Fruit fly (Drosophila melanogaster) whole organism, embryonic: ENCODE data around the gene CG7970.

Experiments
- ATbp ChIP-seq: fragments of 200-800 bp; sonication (Bioruptor generic); optimal IDR thresholded peaks from 2 replicates; lab custom pipeline; 2017; ENCODE audit warnings: missing biosample characterization, mild to moderate bottlenecking, missing genetic modification characterization, missing genetic modification reagents
- Bgb ChIP-seq: fragments of 200-800 bp; sonication (Bioruptor generic); IDR thresholded peaks from 2 replicates; pipeline ENCODE4 v1.3.6; 2022; ENCODE audit warnings: missing biosample characterization, missing genetic modification characterization; ENCODE audit not compliant: partially characterized antibody
- CG10267 ChIP-seq: fragments of 200-800 bp; sonication (Bioruptor generic); optimal IDR thresholded peaks from 2 replicates; lab custom pipeline; 2018; ENCODE audit warnings: missing biosample characterization, mild to moderate bottlenecking, missing genetic modification characterization, moderate library complexity
- CG11398 ChIP-seq: fragments of 200-800 bp; sonication (Bioruptor generic); optimal IDR thresholded peaks from 2 replicates; lab custom pipeline; 2016; ENCODE audit warnings: missing biosample characterization, missing genetic modification characterization
- CG11504 ChIP-seq: fragments of 200-800 bp; sonication (Bioruptor generic); optimal IDR thresholded peaks from 3 replicates; lab custom pipeline; 2019; ENCODE audit warnings: missing biosample characterization, mild to moderate bottlenecking, missing genetic modification characterization, moderate library complexity
- CG12219 ChIP-seq: fragments of 200-800 bp; sonication (Bioruptor generic); optimal IDR thresholded peaks from 3 replicates; lab custom pipeline; 2018; ENCODE audit warnings: missing biosample characterization, mild to moderate bottlenecking, missing genetic modification characterization
- CG12769 ChIP-seq: fragments of 200-800 bp; sonication (Bioruptor generic); optimal IDR thresholded peaks from 2 replicates; lab custom pipeline; 2019; ENCODE audit warnings: missing biosample characterization, mild to moderate bottlenecking, missing genetic modification characterization, moderate library complexity
- CG13123 ChIP-seq: fragments of 200-800 bp; sonication (Bioruptor generic); optimal IDR thresholded peaks from 2 replicates; lab custom pipeline; 2016; ENCODE audit warnings: missing biosample characterization, missing genetic modification characterization
- CG13287 ChIP-seq: fragments of 200-800 bp; sonication (Bioruptor generic); IDR thresholded peaks from 2 replicates; pipeline ENCODE4 v1.3.6; 2022; ENCODE audit warnings: missing biosample characterization, missing genetic modification characterization; ENCODE audit not compliant: partially characterized antibody
- CG13894 ChIP-seq: fragments of 200-800 bp; sonication (Bioruptor generic); optimal IDR thresholded peaks from 3 replicates; lab custom pipeline; 2018; ENCODE audit warnings: missing biosample characterization, mild to moderate bottlenecking, missing genetic modification characterization, moderate library complexity
- CG17361 ChIP-seq: fragments of 200-800 bp; sonication (Bioruptor generic); IDR thresholded peaks from 3 replicates; pipeline ENCODE4 v1.3.6; 2022; ENCODE audit warnings: missing biosample characterization, missing genetic modification characterization
- CG4282 ChIP-seq: fragments of 200-800 bp; sonication (Bioruptor generic); optimal IDR thresholded peaks from 2 replicates; lab custom pipeline; 2016; ENCODE audit warnings: missing biosample characterization, missing genetic modification characterization
- CG4854 ChIP-seq: fragments of 200-800 bp; sonication (Bioruptor generic); optimal IDR thresholded peaks from 2 replicates; lab custom pipeline; 2016; ENCODE audit warnings: missing biosample characterization, missing genetic modification characterization, inconsistent platforms
- CG6791 ChIP-seq: fragments of 200-800 bp; sonication (Bioruptor generic); IDR thresholded peaks from 3 replicates; pipeline ENCODE4 v1.3.6; 2022; ENCODE audit warnings: missing biosample characterization, missing genetic modification characterization; ENCODE audit not compliant: partially characterized antibody
- CG9797 ChIP-seq: fragments of 200-800 bp; sonication (Bioruptor generic); optimal IDR thresholded peaks from 3 replicates; lab custom pipeline; 2018; ENCODE audit warnings: missing biosample characterization, mild to moderate bottlenecking, missing genetic modification characterization
- CG9876 ChIP-seq: fragments of 200-800 bp; sonication (Bioruptor generic); optimal IDR thresholded peaks from 2 replicates; lab custom pipeline; 2016; ENCODE audit warnings: missing biosample characterization, missing genetic modification characterization
- D ChIP-seq, 2 experiments: fragments of 200-800 bp in 1 of 2; fragments of >200 bp in 1 of 2; sonication (Bioruptor generic) in 1 of 2; optimal IDR thresholded peaks; 2 replicates in 1 of 2; 3 replicates in 1 of 2; lab custom pipeline; 2017; ENCODE audit warnings: mild to moderate bottlenecking in 1 of 2, missing biosample characterization in 1 of 2, missing genetic modification characterization in 1 of 2, missing genetic modification reagents in 1 of 2
- Dad ChIP-seq: fragments of 200-800 bp; sonication (Bioruptor generic); optimal IDR thresholded peaks from 3 replicates; lab custom pipeline; 2016; ENCODE audit warnings: missing biosample characterization, missing genetic modification characterization
- Dp ChIP-seq: fragments of 200-800 bp; sonication (Bioruptor generic); optimal IDR thresholded peaks from 2 replicates; lab custom pipeline; 2018; ENCODE audit warnings: missing biosample characterization, mild to moderate bottlenecking, missing genetic modification characterization, moderate library complexity
- Hr51 ChIP-seq, 2 experiments: fragments of 200-800 bp; sonication (Bioruptor generic); optimal IDR thresholded peaks; 2 replicates in 1 of 2; 3 replicates in 1 of 2; lab custom pipeline; 2016 to 2018; ENCODE audit warnings: missing biosample characterization in 2 of 2, missing genetic modification characterization in 2 of 2, mild to moderate bottlenecking in 1 of 2, moderate library complexity in 1 of 2
- Myb ChIP-seq: fragments of 200-800 bp; sonication (Bioruptor generic); optimal IDR thresholded peaks from 2 replicates; lab custom pipeline; 2016; ENCODE audit warnings: missing biosample characterization, missing genetic modification characterization
- Opbp ChIP-seq: fragments of 200-800 bp; sonication (Bioruptor generic); IDR thresholded peaks from 3 replicates; pipeline ENCODE4 v1.3.6; 2022; ENCODE audit warnings: missing biosample characterization, missing genetic modification characterization; ENCODE audit not compliant: partially characterized antibody
- Pdp1 ChIP-seq, 2 experiments: fragments of 200-800 bp; sonication (Bioruptor generic); optimal IDR thresholded peaks; 3 replicates each; lab custom pipeline; 2016; ENCODE audit warnings: missing biosample characterization in 2 of 2, missing genetic modification characterization in 2 of 2, mild to moderate bottlenecking in 1 of 2, moderate library complexity in 1 of 2
- YL-1 ChIP-seq: fragments of 200-800 bp; sonication (Bioruptor generic); optimal IDR thresholded peaks from 3 replicates; lab custom pipeline; 2017; ENCODE audit warnings: missing biosample characterization, mild to moderate bottlenecking, missing genetic modification characterization
- ato ChIP-seq: fragments of 200-800 bp; sonication (Bioruptor generic); IDR thresholded peaks from 2 replicates; pipeline ENCODE4 v1.3.6; 2022; ENCODE audit warnings: missing biosample characterization, missing genetic modification characterization; ENCODE audit not compliant: partially characterized antibody
- bsh ChIP-seq, 2 experiments: fragments of 200-800 bp; sonication (Bioruptor generic); optimal IDR thresholded peaks; 2 replicates each; lab custom pipeline; 2017 to 2018; ENCODE audit warnings: mild to moderate bottlenecking in 2 of 2, missing biosample characterization in 2 of 2, missing genetic modification characterization in 2 of 2, moderate library complexity in 1 of 2
- crol ChIP-seq: fragments of 200-800 bp; sonication (Bioruptor generic); IDR thresholded peaks from 2 replicates; pipeline ENCODE4 v1.3.6; 2022; ENCODE audit warnings: missing biosample characterization, missing genetic modification characterization
- fd96Cb ChIP-seq: fragments of 200-800 bp; sonication (Bioruptor generic); optimal IDR thresholded peaks from 2 replicates; lab custom pipeline; 2018; ENCODE audit warnings: missing biosample characterization, mild to moderate bottlenecking, missing genetic modification characterization, moderate library complexity
- gfzf ChIP-seq: fragments of 200-800 bp; sonication (Bioruptor generic); optimal IDR thresholded peaks from 2 replicates; lab custom pipeline; 2016; ENCODE audit warnings: missing biosample characterization, mild to moderate bottlenecking, missing genetic modification characterization, moderate library complexity
- hb ChIP-seq: fragments of 200-800 bp; sonication (Bioruptor generic); IDR thresholded peaks from 3 replicates; pipeline ENCODE4 v1.3.6; 2022; ENCODE audit warnings: missing biosample characterization, missing genetic modification characterization; ENCODE audit not compliant: partially characterized antibody
- her ChIP-seq: fragments of 200-800 bp; sonication (Bioruptor generic); optimal IDR thresholded peaks from 2 replicates; lab custom pipeline; 2016; ENCODE audit warnings: missing biosample characterization, missing genetic modification characterization
- hth ChIP-seq: fragments of >200 bp; optimal IDR thresholded peaks from 2 replicates; lab custom pipeline; 2017; ENCODE audit warnings: inconsistent platforms
- kay ChIP-seq: fragments of 200-800 bp; sonication (Bioruptor generic); optimal IDR thresholded peaks from 2 replicates; lab custom pipeline; 2016; ENCODE audit warnings: missing biosample characterization, missing genetic modification characterization
- knrl ChIP-seq: fragments of 200-800 bp; sonication (Bioruptor generic); IDR thresholded peaks from 3 replicates; pipeline ENCODE4 v1.3.6; 2022; ENCODE audit warnings: missing biosample characterization, missing genetic modification characterization; ENCODE audit not compliant: partially characterized antibody
- lilli ChIP-seq: fragments of 200-800 bp; sonication (Bioruptor generic); optimal IDR thresholded peaks from 3 replicates; lab custom pipeline; 2016; ENCODE audit warnings: missing biosample characterization, missing genetic modification characterization
- lov ChIP-seq, 2 experiments: fragments of 200-800 bp in 1 of 2; fragments of >200 bp in 1 of 2; sonication (Bioruptor generic) in 1 of 2; IDR thresholded peaks in 1 of 2; optimal IDR thresholded peaks in 1 of 2; 2 replicates in 1 of 2; 3 replicates in 1 of 2; pipeline versions ENCODE4 v1.3.6 to Lab custom; 2017 to 2022; ENCODE audit warnings: missing biosample characterization in 1 of 2, missing genetic modification characterization in 1 of 2
- nau ChIP-seq: fragments of 200-800 bp; sonication (Bioruptor generic); optimal IDR thresholded peaks from 3 replicates; lab custom pipeline; 2017; ENCODE audit warnings: missing biosample characterization, mild to moderate bottlenecking, missing genetic modification characterization, missing genetic modification reagents
- pnt ChIP-seq: fragments of 200-800 bp; sonication (Bioruptor generic); optimal IDR thresholded peaks from 3 replicates; lab custom pipeline; 2016; ENCODE audit warnings: missing biosample characterization, missing genetic modification characterization
- pzg ChIP-seq: fragments of 200-800 bp; sonication (Bioruptor generic); optimal IDR thresholded peaks from 3 replicates; lab custom pipeline; 2018; ENCODE audit warnings: missing biosample characterization, mild to moderate bottlenecking, missing genetic modification characterization, moderate library complexity
- rib ChIP-seq: fragments of 200-800 bp; sonication (Bioruptor generic); IDR thresholded peaks from 2 replicates; pipeline ENCODE4 v1.3.6; 2022; ENCODE audit warnings: missing biosample characterization, missing genetic modification characterization
- sna ChIP-seq: fragments of 200-800 bp; sonication (Bioruptor generic); IDR thresholded peaks from 2 replicates; pipeline ENCODE4 v1.3.6; 2022; ENCODE audit warnings: missing biosample characterization, missing genetic modification characterization; ENCODE audit not compliant: partially characterized antibody
- trem ChIP-seq: fragments of 200-800 bp; optimal IDR thresholded peaks from 3 replicates; lab custom pipeline; 2019; ENCODE audit warnings: missing biosample characterization, mild to moderate bottlenecking, missing genetic modification characterization, moderate library complexity
- vvl ChIP-seq: fragments of 200-800 bp; sonication (Bioruptor generic); IDR thresholded peaks from 2 replicates; pipeline ENCODE4 v1.3.6; 2022; ENCODE audit warnings: missing biosample characterization, missing genetic modification characterization
- wor ChIP-seq: fragments of 200-800 bp; sonication (Bioruptor generic); IDR thresholded peaks from 2 replicates; pipeline ENCODE4 v1.3.6; 2022; ENCODE audit warnings: missing biosample characterization, missing genetic modification characterization

Gene CG7970

dm6 chr3L:1652700-1653200 is at the start of gene CG7970, which contains the start of gene Vta1 (continued):
- TF ChIP-seq CG13894 (tag; lab: Kevin White, UChicago) (no peak), ATbp (GFP tag; lab: Kevin White, UChicago) (no peak), pzg (GFP tag; lab: Kevin White, UChicago) (peak; percentile 79), hb (GFP tag; lab: Robert Waterston, UW) (no peak), CG4854 (no peak), Bgb (GFP tag; lab: Robert Waterston, UW) (peak; percentile 27; the same call in 1 of the 2 replicates), pnt (no peak), CG10267 (tag; lab: Kevin White, UChicago) (peak; percentile 12), lilli (GFP tag; lab: Kevin White, UChicago) (no peak), fd96Cb (tag; lab: Kevin White, UChicago) (no peak), crol (GFP tag; lab: Robert Waterston, UW) (no peak), Myb (GFP tag; lab: Kevin White, UChicago) (peak; percentile 13), Hr51 (GFP tag; optimal IDR thresholded peaks at IDR 0.05; lab: Kevin White, UChicago) (no peak), CG11398 (GFP tag; lab: Kevin White, UChicago) (no peak), Opbp (GFP tag; lab: Robert Waterston, UW) (0 out of 3 replicates have a peak, but pooled peaks have one; percentile 44), CG6791 (GFP tag; lab: Robert Waterston, UW) (0 out of 3 replicates have a peak, but pooled peaks have one; percentile 36), YL-1 (GFP tag; lab: Kevin White, UChicago) (peak; percentile 68), hth (lab: Kevin White, UChicago) (no peak), ato (GFP tag; lab: Robert Waterston, UW) (no peak), CG13123 (GFP tag; lab: Kevin White, UChicago) (no peak), bsh (GFP tag; optimal IDR thresholded peaks at IDR 0.05; lab: Kevin White, UChicago) (peak in 1 of 2 experiments; percentile 74), lov (optimal IDR thresholded peaks at IDR 0.05; lab: Kevin White, UChicago) (no peak), lov (GFP tag; IDR thresholded peaks at IDR 0.05; lab: Robert Waterston, UW) (no peak), Pdp1 (GFP tag; optimal IDR thresholded peaks at IDR 0.05; lab: Kevin White, UChicago) (peak in 1 of 2 experiments; percentile 24), sna (GFP tag; lab: Robert Waterston, UW) (0 out of 2 replicates have a peak, but pooled peaks have one; percentile 23), CG9876 (GFP tag; lab: Kevin White, UChicago) (no peak), CG17361 (GFP tag; lab: Robert Waterston, UW) (no peak), rib (GFP tag; lab: Robert Waterston, UW) (no peak), Dad (GFP tag; lab: Kevin White, UChicago) (no peak), vvl (GFP tag; lab: Robert Waterston, UW) (no peak), CG12769 (no peak), her (GFP tag; lab: Kevin White, UChicago) (no peak), gfzf (GFP tag; lab: Kevin White, UChicago) (peak; percentile 85), wor (GFP tag; lab: Robert Waterston, UW) (no peak), kay (GFP tag; lab: Kevin White, UChicago) (no peak), trem (tag; lab: Kevin White, UChicago) (peak; percentile 32), CG12219 (no peak), CG9797 (GFP tag; lab: Kevin White, UChicago) (peak; percentile 80), D (optimal IDR thresholded peaks at IDR 0.05; lab: Kevin White, UChicago) (peak; percentile 5), D (GFP tag; optimal IDR thresholded peaks at IDR 0.05; lab: Kevin White, UChicago) (no peak), CG4282 (no peak), CG13287 (peak; percentile 43; the same call in 1 of the 2 replicates), nau (GFP tag; lab: Kevin White, UChicago) (no peak), Dp (GFP tag; lab: Kevin White, UChicago) (peak; percentile 42), knrl (0 out of 3 replicates have a peak, but pooled peaks have one; percentile 28), CG11504 (tag; lab: Kevin White, UChicago) (no peak)
- TF ChIP-seq, all 482 proteins: peak for 35
